Fruit fly (Drosophila melanogaster) whole organism, embryonic: ENCODE results near the gene Art3.

Experiments
- Bgb ChIP-seq: fragments of 200-800 bp; sonication (Bioruptor generic); IDR thresholded peaks from 2 replicates; pipeline ENCODE4 v1.3.6; 2022; ENCODE audit warnings: missing biosample characterization, missing genetic modification characterization; ENCODE audit not compliant: partially characterized antibody
- C15 ChIP-seq: fragments of 200-800 bp; sonication (Bioruptor generic); IDR thresholded peaks from 3 replicates; pipeline ENCODE4 v1.3.6; 2022; ENCODE audit warnings: missing biosample characterization, missing genetic modification characterization
- CG10366 ChIP-seq: fragments of 200-800 bp; sonication (Bioruptor generic); IDR thresholded peaks from 2 replicates; pipeline ENCODE4 v1.3.6; 2022; ENCODE audit warnings: missing biosample characterization, missing genetic modification characterization
- CG10431 ChIP-seq: fragments of 200-800 bp; sonication (Bioruptor generic); optimal IDR thresholded peaks from 3 replicates; lab custom pipeline; 2018; ENCODE audit warnings: missing biosample characterization, mild to moderate bottlenecking, missing genetic modification characterization
- CG12071 ChIP-seq: fragments of 200-800 bp; sonication (Bioruptor generic); optimal IDR thresholded peaks from 3 replicates; lab custom pipeline; 2018; ENCODE audit warnings: missing biosample characterization, mild to moderate bottlenecking, missing genetic modification characterization
- CG13624 ChIP-seq: fragments of 200-800 bp; sonication (Bioruptor generic); optimal IDR thresholded peaks from 2 replicates; lab custom pipeline; 2016; ENCODE audit warnings: missing biosample characterization, missing genetic modification characterization
- CG14014 ChIP-seq: fragments of 200-800 bp; sonication (Bioruptor generic); IDR thresholded peaks from 2 replicates; pipeline ENCODE4 v1.3.6; 2022; ENCODE audit warnings: missing biosample characterization, missing genetic modification characterization
- CG14860 ChIP-seq: fragments of 200-800 bp; sonication (Bioruptor generic); IDR thresholded peaks from 3 replicates; pipeline ENCODE4 v1.3.6; 2022; ENCODE audit warnings: missing biosample characterization, missing genetic modification characterization; ENCODE audit not compliant: partially characterized antibody
- CG15479 ChIP-seq: fragments of 200-800 bp; sonication (Bioruptor generic); optimal IDR thresholded peaks from 3 replicates; lab custom pipeline; 2019; ENCODE audit warnings: missing biosample characterization, mild to moderate bottlenecking, missing genetic modification characterization, moderate library complexity
- CG2199 ChIP-seq: fragments of 200-800 bp; sonication (Bioruptor generic); IDR thresholded peaks from 3 replicates; pipeline ENCODE4 v1.3.6; 2022; ENCODE audit warnings: missing biosample characterization, missing genetic modification characterization
- CG2202 ChIP-seq: fragments of 200-800 bp; sonication (Bioruptor generic); optimal IDR thresholded peaks from 2 replicates; lab custom pipeline; 2018; ENCODE audit warnings: missing biosample characterization, mild to moderate bottlenecking, missing genetic modification characterization
- CG2889 ChIP-seq: fragments of 200-800 bp; sonication (Bioruptor generic); IDR thresholded peaks from 3 replicates; pipeline ENCODE4 v1.3.6; 2022; ENCODE audit warnings: missing biosample characterization, missing genetic modification characterization
- CG34422 ChIP-seq: fragments of 200-800 bp; sonication (Bioruptor generic); IDR thresholded peaks from 3 replicates; pipeline ENCODE4 v1.3.6; 2022; ENCODE audit warnings: missing biosample characterization, missing genetic modification characterization
- CG3847 ChIP-seq: fragments of 200-800 bp; sonication (Bioruptor generic); IDR thresholded peaks from 2 replicates; pipeline ENCODE4 v1.3.6; 2022; ENCODE audit warnings: missing biosample characterization, missing genetic modification characterization
- CG3995 ChIP-seq: fragments of 200-800 bp; sonication (Bioruptor generic); optimal IDR thresholded peaks from 3 replicates; lab custom pipeline; 2016; ENCODE audit warnings: missing biosample characterization, missing genetic modification characterization
- CG6689 ChIP-seq: fragments of 200-800 bp; sonication (Bioruptor generic); IDR thresholded peaks from 2 replicates; pipeline ENCODE4 v1.3.6; 2022; ENCODE audit warnings: missing biosample characterization, missing genetic modification characterization
- CG7372 ChIP-seq: fragments of 200-800 bp; sonication (Bioruptor generic); IDR thresholded peaks from 2 replicates; pipeline ENCODE4 v1.3.6; 2022; ENCODE audit warnings: missing biosample characterization, missing genetic modification characterization
- CG8388 ChIP-seq: fragments of 200-800 bp; sonication (Bioruptor generic); optimal IDR thresholded peaks from 2 replicates; lab custom pipeline; 2019; ENCODE audit warnings: missing biosample characterization, mild to moderate bottlenecking, missing genetic modification characterization, moderate library complexity
- CG9609 ChIP-seq: fragments of 200-800 bp; sonication (Bioruptor generic); optimal IDR thresholded peaks from 3 replicates; lab custom pipeline; 2016; ENCODE audit warnings: missing biosample characterization, missing genetic modification characterization
- CG9817 ChIP-seq: fragments of 200-800 bp; sonication (Bioruptor generic); optimal IDR thresholded peaks from 2 replicates; lab custom pipeline; 2018; ENCODE audit warnings: missing biosample characterization, mild to moderate bottlenecking, missing genetic modification characterization, moderate library complexity
- Dll ChIP-seq: fragments of 200-800 bp; sonication (Bioruptor generic); IDR thresholded peaks from 4 replicates; pipeline ENCODE4 v1.3.6; 2022; ENCODE audit warnings: missing biosample characterization, missing genetic modification characterization; ENCODE audit not compliant: partially characterized antibody
- Dref ChIP-seq: fragments of 200-800 bp; sonication (Bioruptor generic); IDR thresholded peaks from 2 replicates; pipeline ENCODE4 v1.3.6; 2022; ENCODE audit warnings: missing biosample characterization, missing genetic modification characterization
- E2f1 ChIP-seq: fragments of 200-800 bp; sonication (Bioruptor generic); IDR thresholded peaks from 2 replicates; pipeline ENCODE4 v1.3.6; 2022; ENCODE audit warnings: missing biosample characterization, missing genetic modification characterization
- HLH3B ChIP-seq: fragments of 200-800 bp; sonication (Bioruptor generic); IDR thresholded peaks from 2 replicates; pipeline ENCODE4 v1.3.6; 2022; ENCODE audit warnings: missing biosample characterization, missing genetic modification characterization
- Hsf ChIP-seq: fragments of 200-800 bp; sonication (Bioruptor generic); optimal IDR thresholded peaks from 3 replicates; lab custom pipeline; 2016; ENCODE audit warnings: missing biosample characterization, missing genetic modification characterization
- Kr ChIP-seq: fragments of 200-800 bp; sonication (Bioruptor generic); optimal IDR thresholded peaks from 2 replicates; lab custom pipeline; 2017; ENCODE audit warnings: missing biosample characterization, mild to moderate bottlenecking, missing genetic modification characterization
- Max ChIP-seq: fragments of 200-800 bp; sonication (Bioruptor generic); optimal IDR thresholded peaks from 2 replicates; lab custom pipeline; 2016; ENCODE audit warnings: missing biosample characterization, mild to moderate bottlenecking, missing genetic modification characterization
- Med ChIP-seq: fragments of 200-800 bp; sonication (Bioruptor generic); peaks from one replicate; lab custom pipeline; 2016; ENCODE audit warnings: missing biosample characterization, missing genetic modification characterization, mild to moderate bottlenecking, inconsistent platforms, moderate library complexity
- Myb ChIP-seq: fragments of 200-800 bp; sonication (Bioruptor generic); optimal IDR thresholded peaks from 2 replicates; lab custom pipeline; 2016; ENCODE audit warnings: missing biosample characterization, missing genetic modification characterization
- NC2α ChIP-seq: fragments of 200-800 bp; sonication (Bioruptor generic); optimal IDR thresholded peaks from 2 replicates; lab custom pipeline; 2016; ENCODE audit warnings: missing biosample characterization, missing genetic modification characterization
- Ravus ChIP-seq: fragments of 200-800 bp; sonication (Bioruptor generic); IDR thresholded peaks from 2 replicates; pipeline ENCODE4 v1.3.6; 2022; ENCODE audit warnings: missing biosample characterization, missing genetic modification characterization
- Side ChIP-seq: fragments of 200-800 bp; sonication (Bioruptor generic); optimal IDR thresholded peaks from 2 replicates; lab custom pipeline; 2016; ENCODE audit warnings: missing biosample characterization, missing genetic modification characterization
- Sry-δ ChIP-seq: fragments of 200-800 bp; sonication (Bioruptor generic); optimal IDR thresholded peaks from 2 replicates; lab custom pipeline; 2016; ENCODE audit warnings: missing biosample characterization, missing genetic modification characterization
- Usf ChIP-seq: fragments of 200-800 bp; sonication (Bioruptor generic); optimal IDR thresholded peaks from 2 replicates; lab custom pipeline; 2017; ENCODE audit warnings: missing genotype, missing biosample characterization, missing genetic modification characterization
- Xrp1 ChIP-seq: fragments of 200-800 bp; sonication (Bioruptor generic); IDR thresholded peaks from 2 replicates; pipeline ENCODE4 v1.3.6; 2022; ENCODE audit warnings: missing biosample characterization, missing genetic modification characterization
- ab ChIP-seq: fragments of 200-800 bp; sonication (Bioruptor generic); optimal IDR thresholded peaks from 2 replicates; lab custom pipeline; 2016; ENCODE audit warnings: missing biosample characterization, missing genetic modification characterization
- cad ChIP-seq: fragments of >200 bp; optimal IDR thresholded peaks from 2 replicates; lab custom pipeline; 2017; ENCODE audit warnings: missing biosample characterization, missing genetic modification characterization
- chn ChIP-seq: fragments of 200-800 bp; sonication (Bioruptor generic); optimal IDR thresholded peaks from 2 replicates; lab custom pipeline; 2016; ENCODE audit warnings: missing biosample characterization, missing genetic modification characterization
- dan ChIP-seq: fragments of 200-800 bp; sonication (Bioruptor generic); IDR thresholded peaks from 2 replicates; pipeline ENCODE4 v1.3.6; 2022; ENCODE audit warnings: missing biosample characterization, missing genetic modification characterization
- gsb-n ChIP-seq: fragments of 200-800 bp; sonication (Bioruptor generic); optimal IDR thresholded peaks from 3 replicates; lab custom pipeline; 2018; ENCODE audit warnings: missing biosample characterization, mild to moderate bottlenecking, missing genetic modification characterization
- gt ChIP-seq: fragments of 200-800 bp; sonication (Bioruptor generic); IDR thresholded peaks from 2 replicates; pipeline ENCODE4 v1.3.6; 2022; ENCODE audit warnings: missing biosample characterization, missing genetic modification characterization
- hbn ChIP-seq: fragments of 200-800 bp; sonication (Bioruptor generic); IDR thresholded peaks from 2 replicates; pipeline ENCODE4 v1.3.6; 2022; ENCODE audit warnings: missing biosample characterization, missing genetic modification characterization; ENCODE audit not compliant: partially characterized antibody
- jigr1 ChIP-seq: fragments of 200-800 bp; sonication (Bioruptor generic); IDR thresholded peaks from 3 replicates; pipeline ENCODE4 v1.3.6; 2022; ENCODE audit warnings: missing biosample characterization, missing genetic modification characterization
- mirr ChIP-seq: fragments of 200-800 bp; sonication (Bioruptor generic); optimal IDR thresholded peaks from 3 replicates; lab custom pipeline; 2018; ENCODE audit warnings: missing biosample characterization, mild to moderate bottlenecking, missing genetic modification characterization
- mld ChIP-seq: fragments of 200-800 bp; sonication (Bioruptor generic); IDR thresholded peaks from 3 replicates; pipeline ENCODE4 v1.3.6; 2022; ENCODE audit warnings: missing biosample characterization, missing genetic modification characterization; ENCODE audit not compliant: partially characterized antibody
- psq ChIP-seq: fragments of 200-800 bp; sonication (Bioruptor generic); optimal IDR thresholded peaks from 2 replicates; lab custom pipeline; 2017; ENCODE audit warnings: missing biosample characterization, missing genetic modification characterization
- slp2 ChIP-seq: fragments of 200-800 bp; sonication (Bioruptor generic); optimal IDR thresholded peaks from 2 replicates; lab custom pipeline; 2016; ENCODE audit warnings: missing biosample characterization, missing genetic modification characterization
- sna ChIP-seq: fragments of 200-800 bp; sonication (Bioruptor generic); IDR thresholded peaks from 2 replicates; pipeline ENCODE4 v1.3.6; 2022; ENCODE audit warnings: missing biosample characterization, missing genetic modification characterization; ENCODE audit not compliant: partially characterized antibody
- so ChIP-seq: fragments of 200-800 bp; sonication (Bioruptor generic); IDR thresholded peaks from 3 replicates; pipeline ENCODE4 v1.3.6; 2022; ENCODE audit warnings: missing biosample characterization, missing genetic modification characterization
- tx ChIP-seq: fragments of 200-800 bp; sonication (Bioruptor generic); optimal IDR thresholded peaks from 2 replicates; lab custom pipeline; 2016; ENCODE audit warnings: missing biosample characterization, missing genetic modification characterization

Gene Art3

DNA sequence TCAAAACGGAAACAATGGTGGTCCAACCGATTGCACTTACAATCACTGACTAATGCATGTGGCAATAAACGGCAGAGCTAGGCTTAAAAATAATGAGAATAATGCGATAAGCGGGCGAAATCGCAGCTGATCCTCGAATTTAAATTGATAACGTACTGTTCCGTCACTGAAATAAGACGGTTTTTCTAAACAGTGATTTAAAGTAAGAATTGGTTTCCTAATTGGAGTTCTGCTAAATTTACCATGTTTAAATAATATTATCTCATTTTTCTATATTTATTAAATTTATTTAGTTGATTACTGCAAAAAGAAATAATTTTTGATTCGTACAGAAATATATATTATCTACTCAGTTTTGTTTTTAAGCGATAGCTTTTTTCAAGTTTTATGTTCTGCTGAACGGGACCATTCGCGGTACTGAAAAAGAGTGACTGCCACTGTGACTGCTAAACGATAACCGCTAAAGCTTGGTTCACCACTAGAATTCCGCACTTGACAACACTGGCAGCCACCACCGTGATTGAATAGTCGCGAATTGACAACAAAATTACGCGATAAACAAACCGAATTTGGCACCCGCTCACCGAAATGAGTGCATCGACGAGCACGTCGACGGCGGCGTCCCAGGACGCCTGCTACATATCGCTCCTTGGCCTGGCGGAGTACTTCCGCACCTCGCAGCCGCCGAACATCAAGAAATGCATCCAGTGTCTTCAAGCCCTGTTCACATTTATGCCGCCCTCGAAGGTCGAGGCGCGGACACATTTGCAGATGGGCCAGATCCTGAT, 20.3 kb downstream of the Art3 start, which contains the start of the genes Spn88Eb and Mau2 (continued):
- TF ChIP-seq CG14014 (GFP tag; lab: Robert Waterston, UW) (peak; percentile 36), CG3995 (peak; percentile 100), Myb (peak; percentile 55), chn (GFP tag; lab: Kevin White, UChicago) (peak; percentile 75), CG2202 (no peak), Xrp1 (GFP tag; lab: Robert Waterston, UW) (peak; percentile 78), tx (GFP tag; lab: Kevin White, UChicago) (peak; percentile 9), dan (GFP tag; lab: Robert Waterston, UW) (no peak), ab (GFP tag; lab: Kevin White, UChicago) (no peak), Side (GFP tag; lab: Kevin White, UChicago) (peak; percentile 20), CG9609 (GFP tag; lab: Kevin White, UChicago) (peak; percentile 62), jigr1 (GFP tag; lab: Robert Waterston, UW) (no peak), Sry-δ (GFP tag; lab: Kevin White, UChicago) (peak; percentile 90), CG15479 (no peak), CG3847 (peak; percentile 91), hbn (GFP tag; lab: Robert Waterston, UW) (peak; percentile 68), CG10366 (GFP tag; lab: Robert Waterston, UW) (peak; percentile 74), gt (no peak), mirr (GFP tag; lab: Kevin White, UChicago) (peak; percentile 51), CG14860 (GFP tag; lab: Robert Waterston, UW) (peak; percentile 46; the same call in 2 of the 3 replicates), mld (GFP tag; lab: Robert Waterston, UW) (peak; percentile 11; the same call in 1 of the 3 replicates), CG2889 (no peak), CG2199 (GFP tag; lab: Robert Waterston, UW) (0 out of 3 replicates have a peak, but pooled peaks have one; percentile 40), CG6689 (GFP tag; lab: Robert Waterston, UW) (0 out of 2 replicates have a peak, but pooled peaks have one; percentile 34), so (GFP tag; lab: Robert Waterston, UW) (peak; percentile 52; the same call in 1 of the 3 replicates), E2f1 (GFP tag; lab: Robert Waterston, UW) (peak; percentile 72), Hsf (GFP tag; lab: Kevin White, UChicago) (peak; percentile 49), CG9817 (tag; lab: Kevin White, UChicago) (peak; percentile 71), Dll (GFP tag; lab: Robert Waterston, UW) (peak; percentile 75; the same call in 3 of the 4 replicates), NC2α (GFP tag; lab: Kevin White, UChicago) (no peak), C15 (GFP tag; lab: Robert Waterston, UW) (no peak), slp2 (GFP tag; lab: Kevin White, UChicago) (peak; percentile 5), CG10431 (GFP tag; lab: Kevin White, UChicago) (no peak), CG12071 (GFP tag; lab: Kevin White, UChicago) (no peak), CG8388 (GFP tag; lab: Kevin White, UChicago) (peak; percentile 49), Kr (GFP tag; lab: Kevin White, UChicago) (no peak), Bgb (peak; percentile 79), Usf (GFP tag; lab: Kevin White, UChicago) (no peak), Ravus (GFP tag; lab: Robert Waterston, UW) (peak; percentile 32), Dref (GFP tag; lab: Robert Waterston, UW) (peak; percentile 73), CG34422 (GFP tag; lab: Robert Waterston, UW) (peak; percentile 80; the same call in 2 of the 3 replicates), gsb-n (tag; lab: Kevin White, UChicago) (no peak), CG13624 (GFP tag; lab: Kevin White, UChicago) (peak; percentile 30), cad (GFP tag; lab: Kevin White, UChicago) (no peak), Med (GFP tag; lab: Kevin White, UChicago) (peak; percentile 94), CG7372 (GFP tag; lab: Robert Waterston, UW) (peak; percentile 71; the same call in 1 of the 2 replicates), Max (GFP tag; lab: Kevin White, UChicago) (peak; percentile 42), psq (GFP tag; lab: Kevin White, UChicago) (no peak), HLH3B (GFP tag; lab: Robert Waterston, UW) (peak; percentile 53; the same call in 1 of the 2 replicates), sna (GFP tag; lab: Robert Waterston, UW) (peak; percentile 56; the same call in 1 of the 2 replicates)
